Worm (Caenorhabditis elegans) whole organism, late embryonic: ENCODE results near the gene F53B3.3.

Experiments
- F13H6.1 ChIP-seq: sonication (generic microtip); optimal IDR thresholded peaks from 2 replicates; lab custom pipeline; 2016; ENCODE audit warnings: missing genetic modification characterization, missing compliant biosample characterization
- K02D7.2 ChIP-seq: sonication (generic microtip); optimal IDR thresholded peaks from 2 replicates; lab custom pipeline; 2017; ENCODE audit warnings: mild to moderate bottlenecking, missing genetic modification characterization, missing compliant biosample characterization
- T23F11.4 ChIP-seq: fragments of 200-800 bp; sonication (Bioruptor generic); optimal IDR thresholded peaks from 2 replicates; lab custom pipeline; 2018; ENCODE audit warnings: mild to moderate bottlenecking, missing genetic modification characterization, missing compliant biosample characterization
- Y22D7AL.16 ChIP-seq: sonication (generic microtip); optimal IDR thresholded peaks from 2 replicates; lab custom pipeline; 2016; ENCODE audit warnings: missing genetic modification characterization, missing compliant biosample characterization
- ceh-19 ChIP-seq: fragments of 200-800 bp; sonication (Bioruptor generic); optimal IDR thresholded peaks from 2 replicates; lab custom pipeline; 2018; ENCODE audit warnings: mild to moderate bottlenecking, missing genetic modification characterization, missing compliant biosample characterization
- ceh-45 ChIP-seq: fragments of 200-800 bp; sonication (Bioruptor generic); IDR thresholded peaks from 2 replicates; pipeline ENCODE4 v1.3.6; 2022; ENCODE audit warnings: missing genetic modification reagents, missing genetic modification characterization, missing compliant biosample characterization
- ceh-48 ChIP-seq: sonication (generic microtip); optimal IDR thresholded peaks from 2 replicates; lab custom pipeline; 2016; ENCODE audit warnings: missing genetic modification characterization, inconsistent platforms, missing compliant biosample characterization
- elt-2 ChIP-seq: sonication (generic microtip); optimal IDR thresholded peaks from 2 replicates; lab custom pipeline; 2016; ENCODE audit warnings: missing genetic modification reagents, missing genetic modification characterization, missing compliant biosample characterization
- elt-4 ChIP-seq: sonication (generic microtip); optimal IDR thresholded peaks from 2 replicates; lab custom pipeline; 2016; ENCODE audit warnings: missing genetic modification characterization, missing compliant biosample characterization
- fax-1 ChIP-seq: sonication (generic microtip); optimal IDR thresholded peaks from 2 replicates; lab custom pipeline; 2016; ENCODE audit warnings: missing genotype, missing genetic modification characterization, missing compliant biosample characterization
- fkh-6 ChIP-seq: sonication (generic microtip); optimal IDR thresholded peaks from 2 replicates; lab custom pipeline; 2016; ENCODE audit warnings: missing genetic modification characterization, missing compliant biosample characterization
- hlh-15 ChIP-seq: sonication (generic microtip); optimal IDR thresholded peaks from 2 replicates; lab custom pipeline; 2016; ENCODE audit warnings: missing genetic modification characterization, missing compliant biosample characterization
- hlh-30 ChIP-seq: sonication (generic microtip); optimal IDR thresholded peaks from 2 replicates; lab custom pipeline; 2017; ENCODE audit warnings: antibody characterized with exemption, missing genetic modification characterization, missing compliant biosample characterization; ENCODE audit not compliant: insufficient read depth
- hlh-8 ChIP-seq: sonication (generic microtip); optimal IDR thresholded peaks from 2 replicates; lab custom pipeline; 2016; ENCODE audit warnings: missing genotype, missing genetic modification characterization, missing compliant biosample characterization
- nfya-1 ChIP-seq: sonication (generic microtip); optimal IDR thresholded peaks from 2 replicates; lab custom pipeline; 2017; ENCODE audit warnings: missing genetic modification characterization, mild to moderate bottlenecking, missing compliant biosample characterization, antibody characterized with exemption, moderate library complexity
- nhr-232 ChIP-seq: sonication (generic microtip); optimal IDR thresholded peaks from 2 replicates; lab custom pipeline; 2016; ENCODE audit warnings: missing genetic modification characterization, missing compliant biosample characterization
- pag-3 ChIP-seq: sonication (generic microtip); optimal IDR thresholded peaks from 2 replicates; lab custom pipeline; 2016; ENCODE audit warnings: missing compliant biosample characterization, missing genetic modification characterization, borderline replicate concordance
- pat-9 ChIP-seq: fragments of 200-800 bp; sonication (Bioruptor generic); optimal IDR thresholded peaks from 2 replicates; lab custom pipeline; 2018; ENCODE audit warnings: mild to moderate bottlenecking, missing genetic modification characterization, moderate library complexity, missing compliant biosample characterization
- pha-4 ChIP-seq: fragments of 150-350 bp; optimal IDR thresholded peaks from 2 replicates; lab custom pipeline; 2018; ENCODE audit warnings: missing biosample characterization, missing genetic modification reagents, missing genetic modification characterization
- pqm-1 ChIP-seq: sonication (generic microtip); optimal IDR thresholded peaks from 2 replicates; lab custom pipeline; 2016; ENCODE audit warnings: missing genetic modification characterization, missing compliant biosample characterization
- sdc-2 ChIP-seq: sonication (generic microtip); optimal IDR thresholded peaks from 2 replicates; lab custom pipeline; 2016; ENCODE audit warnings: missing genotype, missing genetic modification characterization, missing compliant biosample characterization
- sox-2 ChIP-seq: fragments of 200-800 bp; sonication (Bioruptor generic); IDR thresholded peaks from 2 replicates; pipeline ENCODE4 v1.3.6; 2022; ENCODE audit warnings: missing genetic modification reagents, missing genetic modification characterization, missing compliant biosample characterization
- unc-3 ChIP-seq, 2 experiments: fragments of 200-800 bp in 1 of 2; sonication (Bioruptor generic) in 1 of 2; sonication (generic microtip) in 1 of 2; conservative IDR thresholded peaks in 1 of 2; optimal IDR thresholded peaks in 1 of 2; 2 replicates each; pipeline versions ENCODE4 v1.3.6 to Lab custom; 2016 to 2022; ENCODE audit warnings: missing compliant biosample characterization in 2 of 2, missing genetic modification characterization in 2 of 2, missing genetic modification reagents in 1 of 2
- unc-55 ChIP-seq: sonication (generic microtip); optimal IDR thresholded peaks from 2 replicates; lab custom pipeline; 2017; ENCODE audit warnings: missing biosample characterization, missing genetic modification reagents, missing genetic modification characterization
- unc-86 ChIP-seq: sonication (generic microtip); optimal IDR thresholded peaks from 2 replicates; lab custom pipeline; 2016; ENCODE audit warnings: missing genetic modification characterization, missing compliant biosample characterization
- ztf-16 ChIP-seq: sonication (generic microtip); optimal IDR thresholded peaks from 2 replicates; lab custom pipeline; 2017; ENCODE audit warnings: missing genetic modification characterization, missing compliant biosample characterization

The F53B3.3 gene

DNA sequence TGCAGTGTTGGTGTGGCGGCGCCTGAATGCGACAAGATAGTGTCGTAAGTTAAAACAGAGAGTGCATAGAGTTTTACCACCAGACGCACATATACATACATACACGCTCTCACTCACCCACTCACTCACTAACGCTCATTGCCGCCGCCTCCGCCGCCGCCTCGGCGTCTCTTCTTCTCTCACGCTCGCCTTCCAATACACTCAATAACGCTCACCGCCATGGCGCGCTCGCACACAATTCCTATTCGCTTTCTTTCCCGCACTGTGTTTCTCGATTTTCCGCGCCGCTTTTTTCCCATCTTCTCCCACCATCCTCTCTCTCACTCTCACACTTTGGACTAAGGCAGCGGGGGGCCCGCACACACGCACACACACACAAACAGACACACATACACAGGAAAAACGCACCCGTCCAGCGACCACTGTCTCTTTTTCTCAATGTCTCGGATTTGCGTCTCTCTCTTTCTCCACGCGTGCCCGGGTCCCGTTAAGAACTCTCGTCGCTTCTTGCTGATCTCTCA is 18.5 kb downstream of the F53B3.3 start, which contains the start of gene kin-29 (continued):
- TF ChIP-seq unc-86 (tag; lab: Kevin White, UChicago) = peak; percentile 29

- TF ChIP-seq nfya-1 (no peak), sox-2 (GFP tag; lab: Robert Waterston, UW) (no peak), unc-86 (tag; lab: Kevin White, UChicago) (no peak), unc-55 (GFP tag; lab: Kevin White, UChicago) (no peak), ceh-19 (GFP tag; lab: Kevin White, UChicago) (no peak), ztf-16 (tag; lab: Kevin White, UChicago) (no peak), sdc-2 (tag; lab: Kevin White, UChicago) (no peak), ceh-48 (tag; lab: Kevin White, UChicago) (no peak), Y22D7AL.16 (no peak), elt-4 (tag; lab: Kevin White, UChicago) (no peak), ceh-45 (GFP tag; lab: Robert Waterston, UW) (no peak), elt-2 (tag; lab: Kevin White, UChicago) (no peak)
Observed at ce11 chrX:2843508-2843907, 27.4 kb downstream of the F53B3.3 start.

DNA sequence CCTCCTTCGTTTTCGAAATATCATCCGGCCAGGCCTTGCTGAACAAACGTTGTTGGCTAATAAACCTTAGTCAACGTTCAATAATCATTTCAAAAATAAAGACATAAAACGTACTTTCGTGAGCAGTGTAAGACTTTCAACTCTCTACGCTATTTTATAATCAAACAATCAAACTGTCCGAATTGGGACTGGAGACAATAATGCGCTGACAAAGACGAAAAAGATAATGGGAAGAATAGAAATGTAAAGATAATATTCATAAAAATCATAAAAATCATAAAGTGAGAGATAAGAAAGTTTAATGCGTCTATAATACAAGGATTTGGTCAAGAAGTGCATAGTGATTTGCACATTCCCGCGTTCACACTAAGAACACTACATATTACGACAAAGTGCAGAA is 29.2 kb downstream of the F53B3.3 start:
- TF ChIP-seq elt-2 (tag; lab: Kevin White, UChicago) (peak; percentile 35), F13H6.1 (tag; lab: Kevin White, UChicago) (no peak), hlh-30 (tag; lab: Kevin White, UChicago) (no peak)

- no peak for TF ChIP-seq pag-3
- no peak for TF ChIP-seq hlh-8 (tag; lab: Kevin White, UChicago)
- TF ChIP-seq pat-9 (tag; lab: Kevin White, UChicago) = no peak
- no peak for TF ChIP-seq F13H6.1 (tag; lab: Kevin White, UChicago)
- TF ChIP-seq, all 69 proteins: peak for 0
Observed at ce11 chrX:2840287-2840686, 30.6 kb downstream of the F53B3.3 start, which contains the start of gene Y71H10B.1. Gene Y71H10B.1, minus strand, starts transcription at chrX:2840292.

DNA sequence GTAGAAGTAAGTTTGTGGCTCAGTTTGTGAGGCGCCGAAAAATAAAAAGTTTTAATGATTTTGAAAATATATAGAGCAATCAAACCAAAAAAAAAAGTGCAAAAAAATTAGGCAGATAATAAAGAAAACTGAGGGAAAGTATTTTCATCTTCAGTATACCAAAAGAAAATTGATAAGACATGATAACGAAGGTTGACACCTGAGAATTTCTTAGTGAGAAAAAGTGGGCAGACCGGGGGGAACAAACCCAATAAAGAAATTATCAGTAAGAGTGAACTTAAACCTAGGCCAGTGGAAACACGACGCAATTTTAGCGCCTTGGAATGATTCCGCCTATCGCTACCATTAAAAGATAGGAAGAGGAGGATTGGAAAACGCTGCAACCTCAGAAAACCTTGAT is 32.3 kb downstream of the F53B3.3 start:
- TF ChIP-seq ceh-48 (tag; lab: Kevin White, UChicago) (no peak), F13H6.1 (tag; lab: Kevin White, UChicago) (no peak), unc-86 (tag; lab: Kevin White, UChicago) (no peak), fax-1 (tag; lab: Kevin White, UChicago) (no peak), nfya-1 (no peak), fkh-6 (tag; lab: Kevin White, UChicago) (no peak), K02D7.2 (tag; lab: Kevin White, UChicago) (no peak), Y22D7AL.16 (no peak), nhr-232 (tag; lab: Kevin White, UChicago) (no peak), ceh-19 (GFP tag; lab: Kevin White, UChicago) (no peak)

DNA sequence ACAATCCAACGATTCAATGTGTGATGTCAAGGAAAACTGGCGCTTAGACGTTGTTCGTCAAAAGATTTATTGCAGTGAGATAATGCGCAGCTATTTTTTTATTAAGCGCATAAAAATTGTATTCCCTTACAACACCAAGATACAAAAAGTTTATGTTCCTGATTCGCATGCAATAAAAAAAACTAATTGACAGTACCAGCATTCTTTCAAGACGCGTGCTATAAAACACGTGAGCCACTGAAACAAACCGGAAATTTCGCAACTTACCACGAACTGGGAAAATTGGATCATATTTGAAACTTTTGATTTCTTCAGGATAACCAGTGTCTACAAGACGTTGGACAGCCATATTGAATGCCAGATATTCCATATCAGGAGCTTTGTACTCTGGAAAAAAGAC is 33.5 kb downstream of the F53B3.3 start:
- no peak for TF ChIP-seq pqm-1 (tag; lab: Kevin White, UChicago)
- TF ChIP-seq T23F11.4 = no peak
- no peak for TF ChIP-seq hlh-15
- no peak for TF ChIP-seq pag-3
- TF ChIP-seq ceh-45 (GFP tag; lab: Robert Waterston, UW) = no peak
- TF ChIP-seq elt-4 (tag; lab: Kevin White, UChicago) = no peak
- TF ChIP-seq K02D7.2 (tag; lab: Kevin White, UChicago) = no peak
- TF ChIP-seq unc-3 (GFP tag; conservative IDR thresholded peaks at IDR 0.05; lab: Robert Waterston, UW) = no peak
- no peak for TF ChIP-seq unc-3 (tag; optimal IDR thresholded peaks at IDR 0.05; lab: Kevin White, UChicago)
- no peak for TF ChIP-seq ceh-19 (GFP tag; lab: Kevin White, UChicago)

DNA sequence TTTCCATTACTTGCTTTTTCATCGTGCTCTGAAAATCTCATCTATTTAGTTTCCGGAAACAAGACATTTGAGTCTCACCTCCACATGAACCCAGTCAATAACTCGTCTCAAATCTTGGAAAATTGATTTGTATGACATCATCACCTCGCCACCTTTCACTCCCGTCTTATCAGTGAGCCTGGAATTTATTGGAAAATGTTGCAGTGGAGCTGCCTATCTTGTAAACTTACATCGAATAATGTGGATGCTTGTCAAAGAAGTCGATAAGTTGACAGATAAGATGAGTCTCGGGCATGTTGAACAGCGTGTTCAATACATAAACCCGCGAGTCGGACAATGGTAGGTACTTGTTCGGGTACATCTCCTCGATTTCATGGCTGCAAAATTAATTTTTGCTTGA is 34.2 kb downstream of the F53B3.3 start:
- TF ChIP-seq pha-4 (tag; lab: Kevin White, UChicago) (no peak), elt-2 (tag; lab: Kevin White, UChicago) (peak; percentile 44)
